Worm (Caenorhabditis elegans) whole organism, L4 larva: ENCODE data around the gene C38D9.8.

Experiments used
- hif-1 ChIP-seq, 2 experiments: sonication (generic microtip); optimal IDR thresholded peaks; 2 replicates each; lab custom pipeline; 2016 to 2017; ENCODE audit warnings: missing compliant biosample characterization in 2 of 2, missing genetic modification characterization in 2 of 2, missing genetic modification reagents in 2 of 2, missing genotype in 2 of 2, mild to moderate bottlenecking in 1 of 2
- unc-62 ChIP-seq, 3 experiments: fragments of 150-350 bp in 1 of 3; sonication (generic microtip); optimal IDR thresholded peaks in 2 of 3; peaks in 1 of 3; 1 replicate in 1 of 3; 2 replicates in 2 of 3; lab custom pipeline; 2014 to 2017; ENCODE audit warnings: missing biosample characterization in 3 of 3, missing genetic modification characterization in 3 of 3, missing genetic modification reagents in 3 of 3, missing genotype in 1 of 3

ce11 chrV:17598810-17599209 is 46.2 kb upstream of the C38D9.8 start, which contains the start of gene Y6G8.2:
- no peak for TF ChIP-seq hif-1 (tag; optimal IDR thresholded peaks at IDR 0.05; lab: Kevin White, UChicago)
- no peak for TF ChIP-seq unc-62 (GFP tag; optimal IDR thresholded peaks at IDR 0.05 in 1 of 2; lab: Kevin White, UChicago)
- no peak for TF ChIP-seq unc-62 (tag; optimal IDR thresholded peaks at IDR 0.05; lab: Kevin White, UChicago)
